Worm (Caenorhabditis elegans) whole organism, L3 larva: ENCODE results near the gene nono-1.
A peak's percentile ranks its signal among the peaks of the same experiment; 100 is the strongest.

Source experiments
- R02D3.7 ChIP-seq: fragments of 150-350 bp; optimal IDR thresholded peaks from 2 replicates; lab custom pipeline; 2014; ENCODE audit warnings: missing biosample characterization, missing genetic modification characterization
- ZK546.5 ChIP-seq: sonication (generic microtip); optimal IDR thresholded peaks from 2 replicates; lab custom pipeline; 2017; ENCODE audit warnings: missing biosample characterization, missing genetic modification characterization
- aly-2 ChIP-seq: fragments of 150-350 bp; optimal IDR thresholded peaks from 2 replicates; lab custom pipeline; 2014; ENCODE audit warnings: missing biosample characterization, missing genetic modification characterization
- ama-1 ChIP-seq: fragments of 150-350 bp; optimal IDR thresholded peaks from 2 replicates; lab custom pipeline; 2018
- ceh-16 ChIP-seq: sonication (generic microtip); optimal IDR thresholded peaks from 2 replicates; lab custom pipeline; 2017; ENCODE audit warnings: missing biosample characterization, missing genetic modification characterization
- ceh-28 ChIP-seq: fragments of 150-350 bp; optimal IDR thresholded peaks from 2 replicates; lab custom pipeline; 2014; ENCODE audit warnings: missing biosample characterization, missing genetic modification reagents, missing genetic modification characterization
- ceh-82 ChIP-seq: fragments of 150-350 bp; optimal IDR thresholded peaks from 2 replicates; lab custom pipeline; 2014; ENCODE audit warnings: missing biosample characterization, missing genetic modification characterization
- ceh-9 ChIP-seq: sonication (generic microtip); optimal IDR thresholded peaks from 2 replicates; lab custom pipeline; 2018; ENCODE audit warnings: missing biosample characterization, missing genetic modification characterization
- egl-27 ChIP-seq: sonication (generic microtip); optimal IDR thresholded peaks from 4 replicates; lab custom pipeline; 2017; ENCODE audit warnings: missing biosample characterization, missing genetic modification reagents, missing genetic modification characterization
- egl-5 ChIP-seq: fragments of 150-350 bp; optimal IDR thresholded peaks from 2 replicates; lab custom pipeline; 2017; ENCODE audit warnings: missing biosample characterization, missing genetic modification reagents, missing genetic modification characterization, inconsistent platforms
- elt-2 ChIP-seq: sonication (generic microtip); optimal IDR thresholded peaks from 2 replicates; lab custom pipeline; 2016; ENCODE audit warnings: missing genetic modification reagents, mild to moderate bottlenecking, missing genetic modification characterization, missing compliant biosample characterization
- eor-1 ChIP-seq, 2 experiments: fragments of 150-350 bp; optimal IDR thresholded peaks; 2 replicates each; lab custom pipeline; 2014 to 2018; ENCODE audit warnings: missing biosample characterization in 2 of 2, missing genetic modification characterization in 2 of 2
- fkh-10 ChIP-seq: sonication (generic microtip); optimal IDR thresholded peaks from 2 replicates; lab custom pipeline; 2017; ENCODE audit warnings: missing biosample characterization, missing genetic modification reagents, missing genetic modification characterization
- fos-1 ChIP-seq: fragments of 150-350 bp; optimal IDR thresholded peaks from 2 replicates; lab custom pipeline; 2014; ENCODE audit warnings: missing biosample characterization, missing genetic modification characterization
- hmg-11 ChIP-seq: sonication (generic microtip); optimal IDR thresholded peaks from 2 replicates; lab custom pipeline; 2016; ENCODE audit warnings: missing genetic modification characterization, missing compliant biosample characterization
- jun-1 ChIP-seq: fragments of 150-350 bp; optimal IDR thresholded peaks from 2 replicates; lab custom pipeline; 2014; ENCODE audit warnings: missing biosample characterization, missing genetic modification reagents, missing genetic modification characterization
- lin-39 ChIP-seq: fragments of 150-350 bp; optimal IDR thresholded peaks from 2 replicates; lab custom pipeline; 2018; ENCODE audit warnings: missing biosample characterization, missing genetic modification reagents, missing genetic modification characterization
- lsy-12 ChIP-seq: sonication (generic microtip); optimal IDR thresholded peaks from 2 replicates; lab custom pipeline; 2016; ENCODE audit warnings: mild to moderate bottlenecking, missing genetic modification characterization, missing compliant biosample characterization
- mdl-1 ChIP-seq: fragments of 150-350 bp; optimal IDR thresholded peaks from 2 replicates; lab custom pipeline; 2014; ENCODE audit warnings: missing biosample characterization, missing genetic modification characterization
- mml-1 ChIP-seq: fragments of 150-350 bp; sonication (generic microtip); optimal IDR thresholded peaks from 3 replicates; lab custom pipeline; 2014; ENCODE audit warnings: missing biosample characterization, missing genetic modification characterization
- nfya-1 ChIP-seq: sonication (generic microtip); optimal IDR thresholded peaks from 2 replicates; lab custom pipeline; 2017; ENCODE audit warnings: missing genetic modification characterization, mild to moderate bottlenecking, missing compliant biosample characterization, antibody characterized with exemption, moderate library complexity; ENCODE audit not compliant: insufficient read depth
- nhr-11 ChIP-seq: fragments of 150-350 bp; optimal IDR thresholded peaks from 2 replicates; lab custom pipeline; 2014; ENCODE audit warnings: missing biosample characterization, missing genetic modification characterization
- nhr-23 ChIP-seq: fragments of 150-350 bp; optimal IDR thresholded peaks from 2 replicates; lab custom pipeline; 2014; ENCODE audit warnings: missing biosample characterization, missing genetic modification reagents, missing genetic modification characterization
- nhr-237 ChIP-seq: fragments of 150-350 bp; optimal IDR thresholded peaks from 2 replicates; lab custom pipeline; 2014; ENCODE audit warnings: missing biosample characterization, missing genetic modification characterization
- nhr-25 ChIP-seq: sonication (generic microtip); optimal IDR thresholded peaks from 2 replicates; lab custom pipeline; 2017; ENCODE audit warnings: missing biosample characterization, missing genetic modification characterization
- nhr-28 ChIP-seq: fragments of 150-350 bp; optimal IDR thresholded peaks from 2 replicates; lab custom pipeline; 2014; ENCODE audit warnings: missing biosample characterization, missing genetic modification characterization
- nhr-43 ChIP-seq: sonication (generic microtip); optimal IDR thresholded peaks from 2 replicates; lab custom pipeline; 2016; ENCODE audit warnings: mild to moderate bottlenecking, missing genetic modification characterization, missing compliant biosample characterization; ENCODE audit not compliant: poor library complexity, severe bottlenecking
- nhr-67 ChIP-seq: fragments of 150-350 bp; optimal IDR thresholded peaks from 2 replicates; lab custom pipeline; 2014; ENCODE audit warnings: missing biosample characterization, missing genetic modification characterization
- nhr-76 ChIP-seq: fragments of 150-350 bp; sonication (generic microtip); optimal IDR thresholded peaks from 5 replicates; lab custom pipeline; 2014; ENCODE audit warnings: missing biosample characterization, missing genetic modification characterization
- nhr-77 ChIP-seq: fragments of 150-350 bp; optimal IDR thresholded peaks from 2 replicates; lab custom pipeline; 2014; ENCODE audit warnings: missing biosample characterization, missing genetic modification characterization
- pha-4 ChIP-seq: fragments of 150-350 bp; optimal IDR thresholded peaks from 2 replicates; lab custom pipeline; 2014; ENCODE audit warnings: missing biosample characterization, missing genetic modification reagents, missing genetic modification characterization
- pqm-1 ChIP-seq: fragments of 150-350 bp; optimal IDR thresholded peaks from 2 replicates; lab custom pipeline; 2017; ENCODE audit warnings: missing biosample characterization, missing genetic modification characterization, inconsistent platforms
- sea-2 ChIP-seq: fragments of 150-350 bp; sonication (generic microtip); optimal IDR thresholded peaks from 4 replicates; lab custom pipeline; 2014; ENCODE audit warnings: missing biosample characterization, missing genetic modification reagents, missing genetic modification characterization
- skn-1 ChIP-seq: fragments of 150-350 bp; optimal IDR thresholded peaks from 2 replicates; lab custom pipeline; 2014; ENCODE audit warnings: missing biosample characterization, missing genetic modification characterization
- snpc-4 ChIP-seq: fragments of 150-350 bp; optimal IDR thresholded peaks from 2 replicates; lab custom pipeline; 2014; ENCODE audit warnings: missing biosample characterization, missing genetic modification characterization
- unc-39 ChIP-seq: sonication (generic microtip); optimal IDR thresholded peaks from 4 replicates; lab custom pipeline; 2017; ENCODE audit warnings: missing biosample characterization, missing genetic modification characterization
- zag-1 ChIP-seq: fragments of 150-350 bp; optimal IDR thresholded peaks from 2 replicates; lab custom pipeline; 2014; ENCODE audit warnings: missing biosample characterization, missing genetic modification characterization
- ztf-11 ChIP-seq: fragments of 150-350 bp; optimal IDR thresholded peaks from 2 replicates; lab custom pipeline; 2014; ENCODE audit warnings: missing biosample characterization, missing genetic modification characterization

Gene nono-1

ce11 chrIII:5988461-5988860 is 30.4 kb upstream of the nono-1 start:
- TF ChIP-seq ceh-82 (tag; lab: Kevin White, UChicago) (no peak), eor-1 (tag; optimal IDR thresholded peaks at IDR 0.05; lab: Kevin White, UChicago) (no peak), snpc-4 (tag; lab: Kevin White, UChicago) (no peak), ceh-16 (tag; lab: Kevin White, UChicago) (no peak), egl-27 (tag; lab: Kevin White, UChicago) (no peak), ZK546.5 (tag; lab: Kevin White, UChicago) (no peak), nhr-237 (tag; lab: Kevin White, UChicago) (no peak)

ce11 chrIII:5988010-5988409 is 30.0 kb upstream of the nono-1 start:
- no peak for TF ChIP-seq ceh-28 (tag; lab: Kevin White, UChicago)
- peak; percentile 63 for TF ChIP-seq egl-5 (tag; lab: Kevin White, UChicago)
- peak; percentile 74 for TF ChIP-seq lin-39 (tag; lab: Kevin White, UChicago)
- peak; percentile 63 for TF ChIP-seq nfya-1 (tag; lab: Kevin White, UChicago)
- no peak for TF ChIP-seq nhr-43 (tag; lab: Kevin White, UChicago)

ce11 chrIII:5985340-5985739 is 27.3 kb upstream of the nono-1 start, which contains the start of gene T04C9.3:
Gene T04C9.3 (plus strand): TSS chrIII:5985640.
- TF ChIP-seq hmg-11 (tag; lab: Kevin White, UChicago) (no peak), aly-2 (tag; lab: Kevin White, UChicago) (no peak), nfya-1 (tag; lab: Kevin White, UChicago) (no peak), nhr-77 (tag; lab: Kevin White, UChicago) (no peak), ceh-16 (tag; lab: Kevin White, UChicago) (no peak), ztf-11 (no peak), nhr-23 (tag; lab: Kevin White, UChicago) (no peak), egl-5 (tag; lab: Kevin White, UChicago) (no peak), nhr-11 (tag; lab: Kevin White, UChicago) (no peak), lsy-12 (tag; lab: Kevin White, UChicago) (no peak), ceh-9 (tag; lab: Kevin White, UChicago) (no peak), eor-1 (tag; optimal IDR thresholded peaks at IDR 0.05; lab: Kevin White, UChicago) (no peak), ceh-82 (tag; lab: Kevin White, UChicago) (no peak), zag-1 (no peak)

ce11 chrIII:5982753-5983390 is 24.8 kb upstream of the nono-1 start:
- no peak for TF ChIP-seq aly-2 (tag; lab: Kevin White, UChicago)
- TF ChIP-seq nhr-23 (tag; lab: Kevin White, UChicago) = peak; percentile 20
- no peak for TF ChIP-seq ama-1 (lab: Kevin White, UChicago)
- peak; percentile 46 for TF ChIP-seq pha-4
- no peak for TF ChIP-seq zag-1
- no peak for TF ChIP-seq skn-1 (tag; lab: Kevin White, UChicago)
- peak; percentile 55 for TF ChIP-seq nhr-25

ce11 chrIII:5982026-5982425 is 24.0 kb upstream of the nono-1 start, which contains the start of gene frm-2:
Gene frm-2 (minus strand): TSS chrIII:5982126.
- TF ChIP-seq egl-27 (tag; lab: Kevin White, UChicago) (no peak), zag-1 (no peak), ceh-16 (tag; lab: Kevin White, UChicago) (no peak), fos-1 (tag; lab: Kevin White, UChicago) (no peak), unc-39 (tag; lab: Kevin White, UChicago) (no peak), nhr-23 (tag; lab: Kevin White, UChicago) (no peak), ceh-9 (tag; lab: Kevin White, UChicago) (no peak), nhr-237 (tag; lab: Kevin White, UChicago) (no peak)

ce11 chrIII:5981407-5981806 is 23.4 kb upstream of the nono-1 start:
- TF ChIP-seq lsy-12 (tag; lab: Kevin White, UChicago) (no peak), unc-39 (tag; lab: Kevin White, UChicago) (no peak), R02D3.7 (tag; lab: Kevin White, UChicago) (no peak), ama-1 (lab: Kevin White, UChicago) (no peak), skn-1 (tag; lab: Kevin White, UChicago) (peak; percentile 83), nhr-28 (tag; lab: Kevin White, UChicago) (no peak), ztf-11 (no peak), egl-5 (tag; lab: Kevin White, UChicago) (no peak), hmg-11 (tag; lab: Kevin White, UChicago) (no peak), zag-1 (no peak), snpc-4 (tag; lab: Kevin White, UChicago) (no peak), mml-1 (tag; lab: Kevin White, UChicago) (no peak), nhr-237 (tag; lab: Kevin White, UChicago) (no peak), sea-2 (GFP tag; lab: Kevin White, UChicago) (no peak), nhr-76 (no peak), mdl-1 (tag; lab: Kevin White, UChicago) (no peak), pqm-1 (tag; lab: Kevin White, UChicago) (peak; percentile 85), ceh-9 (tag; lab: Kevin White, UChicago) (no peak), fkh-10 (GFP tag; lab: Kevin White, UChicago) (no peak), nhr-43 (tag; lab: Kevin White, UChicago) (no peak), ZK546.5 (tag; lab: Kevin White, UChicago) (no peak), nhr-77 (tag; lab: Kevin White, UChicago) (no peak), nhr-67 (tag; lab: Kevin White, UChicago) (no peak), elt-2 (tag; lab: Kevin White, UChicago) (peak; percentile 88), aly-2 (tag; lab: Kevin White, UChicago) (no peak), nhr-11 (tag; lab: Kevin White, UChicago) (no peak), jun-1 (tag; lab: Kevin White, UChicago) (peak; percentile 50)
